Worm (Caenorhabditis elegans) whole organism, dauer: ENCODE data around the gene nhl-1.

Source experiments
- unc-62 ChIP-seq: sonication (generic microtip); optimal IDR thresholded peaks from 2 replicates; lab custom pipeline; 2017; ENCODE audit warnings: missing biosample characterization, missing genetic modification reagents, missing genetic modification characterization

Gene nhl-1

DNA sequence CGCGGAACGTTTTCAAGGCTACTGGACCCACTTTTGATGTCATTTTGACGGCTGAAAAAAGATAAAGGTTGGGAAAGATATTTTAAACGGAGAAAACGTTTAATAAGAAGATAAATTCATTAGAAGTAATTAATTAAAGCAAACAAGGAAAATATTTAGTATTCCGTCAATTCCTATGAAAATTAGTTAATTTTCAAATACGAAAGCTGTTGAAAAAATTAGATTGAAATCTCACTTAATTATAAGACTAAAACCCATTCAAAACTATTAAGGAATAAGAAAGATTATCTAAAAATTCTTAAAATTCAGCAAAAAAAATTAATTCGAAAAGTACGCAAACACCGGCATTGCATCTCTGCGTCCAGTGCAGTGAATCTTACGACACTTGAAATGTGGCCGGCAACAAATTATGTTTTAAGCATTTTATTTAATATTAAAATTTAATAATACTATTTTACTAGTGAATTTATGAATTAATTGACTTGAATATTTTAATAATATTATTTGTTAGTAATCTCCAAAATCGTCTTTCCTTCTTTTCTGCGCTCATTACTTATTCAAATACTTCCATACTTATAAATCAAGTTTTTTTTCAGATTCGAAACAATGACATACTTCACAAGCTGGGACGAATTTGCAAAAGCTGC, 8.8 kb downstream of the nhl-1 start, which contains the start of the genes ZK512.2 and ZK512.4:
ZK512.2 (minus strand) TSS at position 51 of the 647 bp plus-strand sequence.
ZK512.4 (plus strand) TSS at position 597 of the 647 bp plus-strand sequence.
- no peak for TF ChIP-seq unc-62 (GFP tag; lab: Kevin White, UChicago)

ce11 chrIII:9143911-9144310, 9.8 kb downstream of the nhl-1 start, which contains the start of gene ZK512.11:
ZK512.11 (plus strand) TSS chrIII:9144211.
- no peak for TF ChIP-seq unc-62 (GFP tag; lab: Kevin White, UChicago)

ce11 chrIII:9138601-9139000, 15.1 kb downstream of the nhl-1 start, which contains the start of gene ZK512.7:
ZK512.7 (minus strand) TSS chrIII:9138701.
- no peak for TF ChIP-seq unc-62 (GFP tag; lab: Kevin White, UChicago)

DNA sequence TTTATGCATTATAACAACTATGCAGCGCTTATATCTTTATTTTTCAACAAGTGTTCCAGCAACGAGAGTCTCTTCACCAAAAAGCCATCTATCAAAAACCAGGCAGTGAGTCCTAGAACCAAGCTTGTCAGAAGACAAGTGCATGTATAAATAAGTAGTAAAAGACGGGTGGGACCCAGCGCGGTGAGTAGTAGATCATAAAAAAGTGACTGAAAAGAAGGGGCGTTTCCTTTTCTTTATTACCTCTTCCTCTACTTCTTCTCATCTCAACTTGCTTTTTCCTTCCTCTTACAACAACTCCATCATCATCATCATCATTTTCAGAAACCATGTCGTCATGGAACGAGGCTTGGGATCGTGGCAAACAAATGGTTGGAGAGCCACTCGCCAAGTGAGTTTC, 17.1 kb downstream of the nhl-1 start, which contains the start of gene eat-4:
eat-4 (plus strand) TSS at position 301 of the 400 bp plus-strand sequence.
- no peak for TF ChIP-seq unc-62 (GFP tag; lab: Kevin White, UChicago)

- no peak for TF ChIP-seq unc-62 (GFP tag; lab: Kevin White, UChicago)
Observed at ce11 chrIII:9130588-9130987, 23.1 kb downstream of the nhl-1 start, which contains the start of gene ZK512.10. ZK512.10 (plus strand) TSS chrIII:9130888.

DNA sequence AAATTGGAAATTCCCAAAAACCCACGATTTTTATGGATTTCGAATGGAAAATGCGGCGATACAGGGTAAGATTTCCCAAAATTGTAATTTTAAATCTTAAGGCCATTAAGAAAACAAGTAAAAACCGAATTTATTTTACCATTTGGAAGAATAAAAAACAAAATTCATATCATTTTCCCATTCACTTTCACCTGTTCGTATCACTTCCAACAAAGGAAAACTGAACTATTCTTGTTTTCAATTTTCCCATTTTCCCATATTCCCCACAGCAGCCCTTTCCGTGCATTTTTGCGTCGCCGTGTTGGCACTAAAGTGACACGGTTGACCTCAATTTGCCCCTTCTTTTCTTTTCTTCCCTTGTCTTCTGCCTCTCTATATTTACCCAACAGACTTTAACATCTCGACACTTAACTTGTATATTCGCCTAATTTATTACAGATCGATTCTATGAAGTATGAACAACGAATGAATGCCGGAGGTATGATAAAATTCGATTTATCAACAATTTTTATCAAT, 27.9 kb downstream of the nhl-1 start, which contains the start of gene sec-16A.1:
sec-16A.1 (plus strand) TSS at position 51 of the 516 bp plus-strand sequence.
- TF ChIP-seq unc-62 (GFP tag; lab: Kevin White, UChicago), result no peak

DNA sequence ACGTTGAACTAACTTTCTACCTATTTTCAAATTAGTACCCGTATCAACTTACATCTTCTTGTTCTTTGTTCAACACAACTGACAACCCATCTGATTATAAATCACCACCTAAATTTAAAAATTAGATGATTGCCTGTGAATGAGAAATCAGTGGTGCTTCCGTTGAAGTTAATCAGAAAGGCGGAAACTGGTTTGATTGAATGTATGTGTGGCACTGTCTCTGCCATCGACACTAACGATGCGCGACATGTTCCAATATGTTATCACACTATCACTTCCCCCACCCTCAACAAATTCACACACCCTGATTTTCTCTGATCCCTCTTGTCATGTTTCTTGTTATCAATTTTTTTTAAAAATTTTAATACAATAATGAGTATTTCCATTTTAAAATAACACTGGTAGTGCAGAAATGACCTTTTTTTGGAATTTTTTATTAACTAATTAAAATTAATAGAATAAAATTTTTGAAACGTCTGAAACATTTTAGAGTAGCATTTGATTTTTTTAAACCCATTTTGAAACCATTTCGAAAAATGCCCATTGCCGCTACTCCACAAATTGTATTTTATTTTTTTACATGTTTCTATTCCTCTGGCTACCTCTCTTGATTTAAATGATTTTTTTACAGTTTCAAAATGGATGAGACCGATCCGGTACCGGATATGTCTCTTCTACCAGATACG, 34.6 kb downstream of the nhl-1 start, which contains the start of gene ced-11:
ced-11 (plus strand) TSS at position 636 of the 686 bp plus-strand sequence.
- TF ChIP-seq unc-62 (GFP tag; lab: Kevin White, UChicago), result no peak

DNA sequence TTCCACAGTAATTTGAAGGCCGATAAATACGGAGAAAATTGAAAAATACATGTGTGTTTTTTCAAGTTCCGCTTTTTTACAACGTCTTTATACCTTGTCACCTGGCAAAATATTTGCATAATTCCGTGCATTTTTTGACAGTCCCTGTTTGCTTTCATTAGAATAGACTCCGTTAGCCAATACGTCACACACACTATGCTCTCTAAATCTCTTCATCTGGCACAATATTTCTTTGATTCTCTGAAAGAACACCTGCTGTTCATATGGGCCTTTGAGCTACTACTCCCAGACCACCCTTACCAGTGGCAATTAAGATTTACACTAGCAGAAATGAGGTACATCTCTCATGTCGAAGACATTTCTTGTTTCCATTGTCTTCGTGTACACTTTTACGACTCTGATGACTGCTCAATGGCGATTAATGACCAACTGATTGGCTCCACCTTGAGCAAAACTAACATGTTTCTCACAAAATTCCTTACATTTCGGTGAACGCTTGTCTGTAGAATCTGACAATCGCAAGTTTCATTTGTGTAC, 35.3 kb downstream of the nhl-1 start, which contains the start of gene grl-11:
grl-11 (minus strand) TSS at position 51 of the 537 bp plus-strand sequence.
- TF ChIP-seq unc-62 (GFP tag; lab: Kevin White, UChicago), result no peak

ce11 chrIII:9115745-9116144, 38.0 kb downstream of the nhl-1 start:
- TF ChIP-seq unc-62 (GFP tag; lab: Kevin White, UChicago), result no peak

DNA sequence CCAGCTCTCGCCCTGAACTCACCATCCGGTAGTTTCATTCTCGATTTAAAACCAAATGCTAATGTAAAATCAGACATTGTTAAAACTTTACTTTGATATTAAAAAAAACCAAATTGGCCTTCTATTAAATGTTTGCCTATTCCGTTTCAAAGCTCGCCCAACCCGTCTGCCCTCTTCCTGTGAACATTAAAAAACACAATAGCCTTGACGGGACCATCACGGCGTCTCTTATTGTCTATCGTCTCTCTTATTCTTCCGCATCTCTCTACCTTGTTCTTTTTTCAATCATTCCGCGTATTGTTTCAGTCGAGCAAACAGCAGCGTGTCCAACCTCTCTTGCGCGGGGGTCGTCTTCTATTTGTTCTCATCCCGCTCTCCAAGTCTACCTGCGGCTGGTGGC, 39.1 kb downstream of the nhl-1 start, which contains the start of gene ZK512.1:
ZK512.1 (plus strand) TSS at position 301 of the 400 bp plus-strand sequence.
- TF ChIP-seq unc-62 (GFP tag; lab: Kevin White, UChicago), result no peak

DNA sequence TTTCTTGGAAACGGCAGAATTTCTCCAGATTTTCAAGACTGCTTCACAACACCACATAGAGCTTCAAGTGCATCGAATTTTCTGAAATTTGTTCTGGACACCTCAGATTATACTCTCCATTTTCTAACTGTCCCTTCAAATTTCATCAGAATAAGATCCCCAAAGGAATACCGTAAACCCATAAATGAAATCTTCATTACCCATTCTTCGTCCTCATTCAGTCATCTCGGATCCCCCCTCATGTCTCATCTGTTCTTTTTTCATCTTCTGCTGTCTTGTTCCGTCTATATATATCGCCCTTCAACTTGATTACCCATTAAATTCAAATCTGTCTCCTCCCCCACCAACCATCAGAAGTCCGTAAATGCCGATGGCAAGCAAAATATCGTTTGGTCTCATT, 39.6 kb downstream of the nhl-1 start:
- no peak for TF ChIP-seq unc-62 (GFP tag; lab: Kevin White, UChicago)

DNA sequence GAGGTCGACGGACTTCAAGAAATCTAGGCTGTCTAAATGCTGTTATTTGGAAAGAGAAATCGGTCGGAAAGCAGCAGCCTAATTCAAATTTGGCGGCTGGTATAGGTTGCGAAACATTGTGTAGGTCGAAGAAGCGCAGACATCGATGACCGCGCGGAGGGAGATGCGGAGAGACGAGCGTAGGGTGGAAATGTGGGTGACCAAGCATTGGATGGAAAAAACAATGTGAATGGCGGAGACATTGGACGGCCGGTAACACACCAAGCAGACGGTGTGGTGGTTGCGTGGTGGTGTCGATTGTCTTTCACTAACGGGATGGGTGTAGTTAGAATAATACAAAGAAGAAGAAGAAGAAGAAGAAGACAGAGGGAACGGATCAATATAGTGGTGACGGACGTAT, 41.2 kb downstream of the nhl-1 start:
- TF ChIP-seq unc-62 (GFP tag; lab: Kevin White, UChicago), result no peak

- TF ChIP-seq unc-62 (GFP tag; lab: Kevin White, UChicago), result no peak
Observed at ce11 chrIII:9110270-9110669, 43.4 kb downstream of the nhl-1 start.

DNA sequence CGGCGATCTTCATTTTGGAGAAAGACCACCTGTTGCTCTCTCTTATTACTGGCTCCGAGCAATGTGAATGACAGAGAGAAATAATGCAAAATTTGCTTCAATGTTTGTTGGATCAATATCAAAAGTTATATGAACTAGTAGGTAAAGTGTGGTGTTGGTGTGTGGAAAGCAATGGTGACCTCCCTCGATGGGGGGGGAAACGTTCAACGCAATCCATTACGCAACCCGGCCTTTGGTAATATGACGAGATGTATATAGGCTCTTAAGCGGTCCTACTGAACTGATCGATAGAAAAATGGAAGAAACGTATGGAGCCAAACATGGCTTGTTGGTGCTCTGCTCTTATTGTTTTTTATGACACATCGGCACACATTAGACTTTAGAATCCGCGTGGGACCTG, 44.0 kb downstream of the nhl-1 start:
- TF ChIP-seq unc-62 (GFP tag; lab: Kevin White, UChicago), result no peak

- TF ChIP-seq unc-62 (GFP tag; lab: Kevin White, UChicago), result no peak
Observed at ce11 chrIII:9109172-9109571, 44.5 kb downstream of the nhl-1 start, which contains the start of gene cya-1. cya-1 (minus strand) TSS chrIII:9109272.
